Worm (Caenorhabditis elegans) whole organism, young adult: Measurements from ENCODE around the gene Y45G12B.3.

Experiments used
- T07F8.4 ChIP-seq: sonication (generic microtip); optimal IDR thresholded peaks from 2 replicates; lab custom pipeline; 2016; ENCODE audit warnings: mild to moderate bottlenecking, missing genetic modification characterization, moderate library complexity, missing compliant biosample characterization
- Y53F4B.3 ChIP-seq: fragments of 200-800 bp; sonication (Bioruptor generic); IDR thresholded peaks from 2 replicates; pipeline ENCODE4 v1.3.6; 2022; ENCODE audit warnings: missing genetic modification reagents, missing genetic modification characterization, missing compliant biosample characterization
- attf-5 ChIP-seq: fragments of 200-800 bp; sonication (Bioruptor generic); optimal IDR thresholded peaks from 2 replicates; lab custom pipeline; 2018; ENCODE audit warnings: mild to moderate bottlenecking, missing genetic modification characterization, missing compliant biosample characterization
- bed-2 ChIP-seq: fragments of 200-800 bp; sonication (Bioruptor generic); IDR thresholded peaks from 2 replicates; pipeline ENCODE4 v1.3.6; 2022; ENCODE audit warnings: missing genetic modification reagents, missing genetic modification characterization, missing compliant biosample characterization
- dox-1 ChIP-seq: fragments of 200-800 bp; sonication (Bioruptor generic); IDR thresholded peaks from 2 replicates; pipeline ENCODE4 v1.3.6; 2022; ENCODE audit warnings: missing genetic modification reagents, missing genetic modification characterization, missing compliant biosample characterization
- ekl-4 ChIP-seq: fragments of 200-800 bp; sonication (Bioruptor generic); IDR thresholded peaks from 2 replicates; pipeline ENCODE4 v1.3.6; 2022; ENCODE audit warnings: missing genetic modification reagents, missing genetic modification characterization, missing compliant biosample characterization
- hlh-12 ChIP-seq: sonication (generic microtip); optimal IDR thresholded peaks from 2 replicates; lab custom pipeline; 2016; ENCODE audit warnings: missing genetic modification characterization, missing compliant biosample characterization
- hlh-26 ChIP-seq: fragments of 200-800 bp; sonication (Bioruptor generic); conservative IDR thresholded peaks from 2 replicates; pipeline ENCODE4 v1.3.6; 2022; ENCODE audit warnings: missing genetic modification reagents, missing genetic modification characterization, missing compliant biosample characterization
- hmg-20 ChIP-seq: fragments of 200-800 bp; sonication (Bioruptor generic); IDR thresholded peaks from 2 replicates; pipeline ENCODE4 v1.3.6; 2022; ENCODE audit warnings: missing genetic modification reagents, missing genetic modification characterization, missing compliant biosample characterization
- lir-1 ChIP-seq: fragments of 200-800 bp; sonication (Bioruptor generic); conservative IDR thresholded peaks from 2 replicates; pipeline ENCODE4 v1.3.6; 2022; ENCODE audit warnings: missing genetic modification reagents, missing genetic modification characterization, missing compliant biosample characterization
- mel-28 ChIP-seq: sonication (generic microtip); optimal IDR thresholded peaks from 2 replicates; lab custom pipeline; 2016; ENCODE audit warnings: borderline replicate concordance, mild to moderate bottlenecking, missing genetic modification characterization, missing compliant biosample characterization
- nhr-27 ChIP-seq: fragments of 200-800 bp; sonication (Bioruptor generic); optimal IDR thresholded peaks from 2 replicates; lab custom pipeline; 2018; ENCODE audit warnings: mild to moderate bottlenecking, missing genetic modification characterization, moderate library complexity, missing compliant biosample characterization
- snpc-1.3 ChIP-seq: sonication (generic microtip); optimal IDR thresholded peaks from 2 replicates; lab custom pipeline; 2017; ENCODE audit warnings: missing genetic modification characterization, mild to moderate bottlenecking, missing compliant biosample characterization, antibody characterized with exemption, moderate library complexity, missing genotype, missing genetic modification reagents; ENCODE audit not compliant: insufficient read depth
- snpc-4 ChIP-seq, 5 experiments: fragments of 150-350 bp in 1 of 5; sonication (generic microtip) in 4 of 5; optimal IDR thresholded peaks; 2 replicates each; lab custom pipeline; 2014 to 2018; ENCODE audit warnings: missing genetic modification characterization in 5 of 5, missing biosample characterization in 3 of 5, antibody characterized with exemption in 2 of 5, mild to moderate bottlenecking in 2 of 5, missing compliant biosample characterization in 2 of 5, missing genotype in 2 of 5, moderate library complexity in 2 of 5, missing genetic modification reagents in 1 of 5

DNA sequence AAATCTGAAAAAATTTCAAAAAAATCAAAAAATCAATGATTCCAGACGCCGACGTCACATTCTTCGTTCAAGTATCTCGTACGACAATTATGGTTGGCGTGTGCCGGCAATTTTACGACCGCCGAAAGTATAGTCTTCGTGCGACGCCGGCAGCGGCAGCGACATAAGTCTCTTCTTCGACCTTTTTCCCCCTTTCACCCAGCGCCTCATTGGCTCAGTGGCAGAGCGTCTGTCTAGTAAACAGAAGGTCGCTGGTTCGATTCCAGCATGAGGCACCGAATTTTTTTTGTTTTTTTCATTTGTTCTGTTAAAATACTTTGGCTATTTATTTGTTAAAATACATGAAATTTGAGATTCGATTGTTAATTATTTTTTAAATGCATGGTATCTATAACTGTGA, 22.2 kb downstream of the Y45G12B.3 start:
- TF ChIP-seq dox-1 (peak; percentile 60), ekl-4 (GFP tag; lab: Robert Waterston, UW) (peak; percentile 70; the same call in 1 of the 2 replicates), mel-28 (tag; lab: Kevin White, UChicago) (no peak), hlh-26 (GFP tag; lab: Robert Waterston, UW) (no peak), nhr-27 (tag; lab: Kevin White, UChicago) (no peak), Y53F4B.3 (GFP tag; lab: Robert Waterston, UW) (no peak), snpc-1.3 (tag; lab: Kevin White, UChicago) (peak; percentile 68), hmg-20 (GFP tag; lab: Robert Waterston, UW) (0 out of 2 replicates have a peak, but pooled peaks have one; percentile 37), T07F8.4 (tag; lab: Kevin White, UChicago) (peak; percentile 57), hlh-12 (no peak), snpc-4 (GFP tag; optimal IDR thresholded peaks at IDR 0.05; lab: Kevin White, UChicago) (no peak), snpc-4 (tag; optimal IDR thresholded peaks at IDR 0.05; lab: Kevin White, UChicago) (peak in 2 of 4 experiments; percentile 4 to 60), bed-2 (GFP tag; lab: Robert Waterston, UW) (no peak), lir-1 (GFP tag; lab: Robert Waterston, UW) (no peak), attf-5 (peak; percentile 67)
